Worm (Caenorhabditis elegans): ENCODE results near the gene R04A9.6.

R04A9.6 gene

ce11 chrX:369923-370322 lies 27.4 kb upstream of the R04A9.6 start:
- TF ChIP-seq Y75B8A.6 (GFP tag; IDR thresholded peaks at IDR 0.05) (no peak), mdt-29 (GFP tag; IDR thresholded peaks at IDR 0.05) (no peak), lin-15B (tag; optimal IDR thresholded peaks at IDR 0.05) (no peak)

ce11 chrX:371761-372285 lies 25.5 kb upstream of the R04A9.6 start, which contains the start of gene nrde-3:
TSS of gene nrde-3 (plus strand) at chrX:372235.
- TF ChIP-seq lin-29 (GFP tag; IDR thresholded peaks at IDR 0.05) = no peak
- no peak for TF ChIP-seq madf-9 (GFP tag; conservative IDR thresholded peaks at IDR 0.05)
- TF ChIP-seq set-16 (GFP tag; IDR thresholded peaks at IDR 0.05) = no peak
- no peak for TF ChIP-seq Y48G9A.11 (GFP tag; IDR thresholded peaks at IDR 0.05)
- no peak for TF ChIP-seq ztf-7 (tag; optimal IDR thresholded peaks at IDR 0.05)
- TF ChIP-seq egl-43 (GFP tag; IDR thresholded peaks at IDR 0.05) = no peak
- no peak for TF ChIP-seq jun-1 (tag; optimal IDR thresholded peaks at IDR 0.05)
- TF ChIP-seq snpc-1.2 (GFP tag; IDR thresholded peaks at IDR 0.05) = no peak
- TF ChIP-seq sdz-12 (GFP tag; optimal IDR thresholded peaks at IDR 0.05) = no peak
- no peak for TF ChIP-seq F49E8.2 (tag; optimal IDR thresholded peaks at IDR 0.05; ENCODE audit: borderline replicate concordance)
- TF ChIP-seq mep-1 (tag; optimal IDR thresholded peaks at IDR 0.05) = no peak
- no peak for TF ChIP-seq dmd-6 (GFP tag; IDR thresholded peaks at IDR 0.05)
- no peak for TF ChIP-seq hlh-11 (tag; optimal IDR thresholded peaks at IDR 0.05)
- no peak for TF ChIP-seq aha-1 (tag)
- no peak for TF ChIP-seq madf-5 (GFP tag; IDR thresholded peaks at IDR 0.05)
- no peak for TF ChIP-seq php-3 (GFP tag; IDR thresholded peaks at IDR 0.05)
- no peak for TF ChIP-seq duxl-1 (tag; optimal IDR thresholded peaks at IDR 0.05; ENCODE audit: poor library complexity)
- no peak for TF ChIP-seq zfp-3 (GFP tag; conservative IDR thresholded peaks at IDR 0.05)

- no peak for TF ChIP-seq daf-19 (GFP tag; conservative IDR thresholded peaks at IDR 0.05)
- TF ChIP-seq egl-27 (tag; optimal IDR thresholded peaks at IDR 0.05) = no peak
Observed at ce11 chrX:380505-380904, 16.9 kb upstream of the R04A9.6 start, which contains the start of gene R04A9.3. TSS of gene R04A9.3 (minus strand) at chrX:380605.

- TF ChIP-seq lin-13 (GFP tag; optimal IDR thresholded peaks at IDR 0.05) (no peak), hlh-11 (tag; optimal IDR thresholded peaks at IDR 0.05) (peak; percentile 22), aha-1 (tag) (peak; percentile 70), egl-43 (GFP tag; IDR thresholded peaks at IDR 0.05) (0 out of 2 replicates have a peak, but pooled peaks have one; percentile 34), saeg-2 (GFP tag; IDR thresholded peaks at IDR 0.05) (no peak), mxl-3 (GFP tag; optimal IDR thresholded peaks at IDR 0.05) (peak; percentile 62), nhr-102 (tag; optimal IDR thresholded peaks at IDR 0.05) (no peak), egl-27 (tag; optimal IDR thresholded peaks at IDR 0.05) (no peak), hmg-1.1 (GFP tag; IDR thresholded peaks at IDR 0.05) (peak; percentile 62), hlh-30 (tag; optimal IDR thresholded peaks at IDR 0.05; ENCODE audit: insufficient read depth) (peak; percentile 55), mdt-29 (GFP tag; IDR thresholded peaks at IDR 0.05) (no peak), mep-1 (tag; optimal IDR thresholded peaks at IDR 0.05) (peak; percentile 7), daf-12 (tag; optimal IDR thresholded peaks at IDR 0.05) (no peak), lin-29 (GFP tag; IDR thresholded peaks at IDR 0.05) (no peak), nhr-28 (tag; optimal IDR thresholded peaks at IDR 0.05) (peak; percentile 13), dve-1 (tag; optimal IDR thresholded peaks at IDR 0.05; ENCODE audit: insufficient read depth) (peak; percentile 11), cey-2 (tag; optimal IDR thresholded peaks at IDR 0.05; ENCODE audit: borderline replicate concordance, insufficient read depth) (no peak), snpc-4 (tag; optimal IDR thresholded peaks at IDR 0.05) (no peak), nhr-77 (tag; optimal IDR thresholded peaks at IDR 0.05) (no peak), mes-2 (tag; optimal IDR thresholded peaks at IDR 0.05; ENCODE audit: poor library complexity, severe bottlenecking) (peak; percentile 43)
Observed at ce11 chrX:381029-381428, 16.3 kb upstream of the R04A9.6 start.
